Worm (Caenorhabditis elegans) whole organism, L2 larva: ENCODE results near the gene nlp-13.

Experiments used
- F13H6.1 ChIP-seq: sonication (generic microtip); optimal IDR thresholded peaks from 2 replicates; lab custom pipeline; 2016; ENCODE audit warnings: missing genetic modification characterization, missing compliant biosample characterization
- ZK546.5 ChIP-seq: sonication (generic microtip); optimal IDR thresholded peaks from 2 replicates; lab custom pipeline; 2017; ENCODE audit warnings: missing biosample characterization, missing genetic modification characterization
- alr-1 ChIP-seq: fragments of 150-350 bp; optimal IDR thresholded peaks from 2 replicates; lab custom pipeline; 2014; ENCODE audit warnings: missing biosample characterization, missing genetic modification characterization
- ama-1 ChIP-seq: fragments of 150-350 bp; optimal IDR thresholded peaks from 2 replicates; lab custom pipeline; 2018; ENCODE audit warnings: inconsistent platforms
- elt-3 ChIP-seq: sonication (generic microtip); optimal IDR thresholded peaks from 2 replicates; lab custom pipeline; 2017; ENCODE audit warnings: missing biosample characterization, missing genetic modification characterization
- fos-1 ChIP-seq: fragments of 150-350 bp; optimal IDR thresholded peaks from 2 replicates; lab custom pipeline; 2014; ENCODE audit warnings: missing biosample characterization, missing genetic modification characterization
- lin-11 ChIP-seq: fragments of 150-350 bp; sonication (generic microtip); optimal IDR thresholded peaks from 2 replicates; lab custom pipeline; 2014; ENCODE audit warnings: missing biosample characterization, missing genetic modification characterization, inconsistent platforms, mixed read lengths
- mbf-1 ChIP-seq: sonication (generic microtip); optimal IDR thresholded peaks from 2 replicates; lab custom pipeline; 2017; ENCODE audit warnings: missing biosample characterization, missing genetic modification characterization
- snpc-4 ChIP-seq: fragments of 150-350 bp; optimal IDR thresholded peaks from 2 replicates; lab custom pipeline; 2014; ENCODE audit warnings: missing biosample characterization, missing genetic modification characterization
- ztf-11 ChIP-seq: sonication (generic microtip); optimal IDR thresholded peaks from 2 replicates; lab custom pipeline; 2017; ENCODE audit warnings: missing biosample characterization, missing genetic modification characterization
- ztf-4 ChIP-seq: fragments of 150-350 bp; optimal IDR thresholded peaks from 2 replicates; lab custom pipeline; 2014; ENCODE audit warnings: missing biosample characterization, missing genetic modification characterization

- TF ChIP-seq ZK546.5 (tag; lab: Kevin White, UChicago) (no peak), ztf-11 (tag; lab: Kevin White, UChicago) (no peak), alr-1 (tag; lab: Kevin White, UChicago) (no peak), elt-3 (tag; lab: Kevin White, UChicago) (no peak), ama-1 (no peak), ztf-4 (peak; percentile 29), lin-11 (tag; lab: Kevin White, UChicago) (peak; percentile 59), fos-1 (peak; percentile 54), mbf-1 (no peak), snpc-4 (tag; lab: Kevin White, UChicago) (peak; percentile 72), F13H6.1 (tag; lab: Kevin White, UChicago) (peak; percentile 85)
These were observed 41.5 kb upstream of the nlp-13 start, which contains the start of gene Y45G5AM.9 for ce11 chrV:4194587-4195211.
